Worm (Caenorhabditis elegans) whole organism, L4/young adult: ENCODE data around the gene ubc-21.

Experiments used
- W03F9.2 ChIP-seq: fragments of 150-350 bp; optimal IDR thresholded peaks from 2 replicates; lab custom pipeline; 2014; ENCODE audit warnings: missing biosample characterization, missing genetic modification characterization
- dao-5 ChIP-seq: sonication (generic microtip); optimal IDR thresholded peaks from 2 replicates; lab custom pipeline; 2016; ENCODE audit warnings: missing genotype, missing genetic modification characterization, moderate library complexity, missing compliant biosample characterization
- him-1 ChIP-seq: sonication (generic microtip); optimal IDR thresholded peaks from 2 replicates; lab custom pipeline; 2016; ENCODE audit warnings: missing genotype, missing genetic modification reagents, missing genetic modification characterization, missing compliant biosample characterization

ce11 chrX:8892808-8893207 lies 23.4 kb downstream of the ubc-21 start, which contains the start of gene C13E3.1:
- TF ChIP-seq dao-5 (tag; lab: Kevin White, UChicago) (no peak), W03F9.2 (tag; lab: Kevin White, UChicago) (no peak), him-1 (tag; lab: Kevin White, UChicago) (no peak)
